Worm (Caenorhabditis elegans): ENCODE data around the gene btb-22.

- TF ChIP-seq him-1 (tag; optimal IDR thresholded peaks at IDR 0.05) = no peak
- TF ChIP-seq dao-5 (tag; optimal IDR thresholded peaks at IDR 0.05) = no peak
Observed at ce11 chrII:3297914-3298313, 1.6 kb upstream of the btb-22 start, which contains the start of gene btb-18.

All from whole organism, L4/young adult.